Worm (Caenorhabditis elegans) whole organism, L4 larva: ENCODE data around the gene srg-45.

Experiments
- aha-1 ChIP-seq: fragments of 150-350 bp; peaks from one replicate; lab custom pipeline; 2014; ENCODE audit warnings: missing biosample characterization, missing genetic modification characterization
- ama-1 ChIP-seq: fragments of 150-350 bp; optimal IDR thresholded peaks from 2 replicates; lab custom pipeline; 2014; ENCODE audit warnings: inconsistent platforms, mixed read lengths
- ceh-32 ChIP-seq: sonication (generic microtip); optimal IDR thresholded peaks from 2 replicates; lab custom pipeline; 2016; ENCODE audit warnings: mild to moderate bottlenecking, missing genetic modification characterization, missing compliant biosample characterization; ENCODE audit not compliant: poor library complexity
- fos-1 ChIP-seq: fragments of 150-350 bp; optimal IDR thresholded peaks from 2 replicates; lab custom pipeline; 2014; ENCODE audit warnings: missing biosample characterization, missing genetic modification characterization
- hmg-1.1 ChIP-seq: fragments of 200-800 bp; sonication (Bioruptor generic); IDR thresholded peaks from 2 replicates; pipeline ENCODE4 v1.3.6; 2022; ENCODE audit warnings: missing genetic modification reagents, missing genetic modification characterization, missing compliant biosample characterization
- lsy-2 ChIP-seq, 2 experiments: fragments of 150-350 bp in 1 of 2; sonication (generic microtip) in 1 of 2; optimal IDR thresholded peaks; 2 replicates each; lab custom pipeline; 2014 to 2017; ENCODE audit warnings: missing biosample characterization in 2 of 2, missing genetic modification characterization in 2 of 2
- mdl-1 ChIP-seq, 2 experiments: fragments of 150-350 bp in 1 of 2; sonication (generic microtip) in 1 of 2; optimal IDR thresholded peaks; 2 replicates each; lab custom pipeline; 2014 to 2017; ENCODE audit warnings: missing biosample characterization in 2 of 2, missing genetic modification characterization in 2 of 2
- mep-1 ChIP-seq: fragments of 150-350 bp; sonication (generic microtip); optimal IDR thresholded peaks from 3 replicates; lab custom pipeline; 2014; ENCODE audit warnings: missing biosample characterization, missing genetic modification characterization
- nhr-237 ChIP-seq: sonication (generic microtip); optimal IDR thresholded peaks from 2 replicates; lab custom pipeline; 2017; ENCODE audit warnings: missing biosample characterization, missing genetic modification characterization
- pqm-1 ChIP-seq: sonication (generic microtip); optimal IDR thresholded peaks from 2 replicates; lab custom pipeline; 2017; ENCODE audit warnings: missing biosample characterization, missing genetic modification characterization
- skn-1 ChIP-seq: fragments of 150-350 bp; optimal IDR thresholded peaks from 2 replicates; lab custom pipeline; 2014; ENCODE audit warnings: missing biosample characterization, missing genetic modification characterization
- zip-2 ChIP-seq: fragments of 150-350 bp; optimal IDR thresholded peaks from 2 replicates; lab custom pipeline; 2014; ENCODE audit warnings: missing biosample characterization, missing genetic modification characterization
- ztf-11 ChIP-seq: fragments of 150-350 bp; optimal IDR thresholded peaks from 2 replicates; lab custom pipeline; 2014; ENCODE audit warnings: missing biosample characterization, missing genetic modification characterization

DNA sequence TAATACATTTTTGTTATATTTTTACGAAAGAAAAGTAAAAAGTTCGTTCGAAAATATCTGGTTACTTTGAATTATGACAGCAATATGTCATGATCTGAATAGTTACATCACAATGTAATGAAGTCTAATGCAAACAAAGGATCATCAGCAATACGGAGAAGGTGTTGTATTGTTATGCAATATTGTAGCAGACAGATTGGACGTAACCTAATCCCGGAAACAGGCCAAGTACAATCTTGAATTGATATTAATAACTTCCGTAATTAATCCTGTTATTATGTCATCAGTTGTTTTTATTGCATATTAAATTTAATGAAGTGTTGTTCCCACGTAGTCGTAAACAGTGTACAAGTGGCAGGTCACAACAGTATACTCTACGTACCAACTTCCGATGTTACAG is 25.8 kb upstream of the srg-45 start:
- TF ChIP-seq hmg-1.1 (GFP tag; lab: Robert Waterston, UW) (no peak), skn-1 (no peak), mep-1 (tag; lab: Kevin White, UChicago) (no peak), zip-2 (tag; lab: Kevin White, UChicago) (no peak), ama-1 (lab: Kevin White, UChicago) (no peak), fos-1 (tag; lab: Kevin White, UChicago) (no peak), mdl-1 (tag; optimal IDR thresholded peaks at IDR 0.05; lab: Kevin White, UChicago) (no peak), nhr-237 (tag; lab: Kevin White, UChicago) (no peak), pqm-1 (no peak), lsy-2 (tag; optimal IDR thresholded peaks at IDR 0.05; lab: Kevin White, UChicago) (no peak), ztf-11 (tag; lab: Kevin White, UChicago) (no peak), aha-1 (tag; lab: Kevin White, UChicago) (no peak), ceh-32 (tag; lab: Kevin White, UChicago) (no peak)
